Worm (Caenorhabditis elegans): ENCODE measurements around the gene ndua-5.

DNA sequence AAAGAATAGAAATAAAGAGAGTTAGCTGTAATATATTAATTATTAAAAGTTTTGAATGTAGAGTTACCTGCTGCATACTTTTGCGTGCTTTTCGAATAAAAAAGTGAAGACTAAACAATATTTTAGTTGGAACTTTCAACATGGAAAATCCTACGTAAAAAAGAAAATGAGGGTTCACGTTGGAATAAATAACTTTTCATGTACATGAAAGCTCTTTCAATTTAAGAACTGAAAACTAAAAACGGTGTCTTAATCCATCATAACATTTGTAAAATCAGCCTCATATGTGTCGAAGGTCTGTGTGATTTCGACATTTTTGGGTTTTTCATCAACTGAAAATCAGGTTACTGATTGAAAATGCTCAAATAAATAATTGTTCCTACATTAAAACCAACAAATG, 18.4 kb downstream of the ndua-5 start, which contains the start of gene ttr-9:
- TF ChIP-seq R02D3.7 (tag; optimal IDR thresholded peaks at IDR 0.05) = no peak
- TF ChIP-seq pqm-1 (tag; optimal IDR thresholded peaks at IDR 0.05) = no peak
- no peak for TF ChIP-seq mes-2 (tag; optimal IDR thresholded peaks at IDR 0.05; ENCODE audit: poor library complexity, severe bottlenecking)
- no peak for TF ChIP-seq nhr-76 (tag; optimal IDR thresholded peaks at IDR 0.05)

Measured in whole organism, L4 larva.